Fruit fly (Drosophila melanogaster) whole organism, embryonic: ENCODE measurements around the gene CG14431.

Source experiments
- Aef1 ChIP-seq: fragments of 200-800 bp; sonication (Bioruptor generic); IDR thresholded peaks from 3 replicates; pipeline ENCODE4 v1.3.6; 2022; ENCODE audit warnings: missing biosample characterization, missing genetic modification characterization
- CG11085 ChIP-seq: fragments of 200-800 bp; sonication (Bioruptor generic); IDR thresholded peaks from 2 replicates; pipeline ENCODE4 v1.3.6; 2022; ENCODE audit warnings: missing biosample characterization, missing genetic modification characterization
- CG12769 ChIP-seq: fragments of 200-800 bp; sonication (Bioruptor generic); optimal IDR thresholded peaks from 2 replicates; lab custom pipeline; 2019; ENCODE audit warnings: missing biosample characterization, mild to moderate bottlenecking, missing genetic modification characterization, moderate library complexity
- CG14860 ChIP-seq: fragments of 200-800 bp; sonication (Bioruptor generic); IDR thresholded peaks from 3 replicates; pipeline ENCODE4 v1.3.6; 2022; ENCODE audit warnings: missing biosample characterization, missing genetic modification characterization; ENCODE audit not compliant: partially characterized antibody
- CG1832 ChIP-seq: fragments of 200-800 bp; sonication (Bioruptor generic); optimal IDR thresholded peaks from 2 replicates; lab custom pipeline; 2017; ENCODE audit warnings: missing biosample characterization, mild to moderate bottlenecking, missing genetic modification characterization, inconsistent platforms
- CG18599 ChIP-seq: fragments of 200-800 bp; sonication (Bioruptor generic); optimal IDR thresholded peaks from 3 replicates; lab custom pipeline; 2017; ENCODE audit warnings: missing biosample characterization, missing genetic modification characterization, mild to moderate bottlenecking, moderate library complexity, missing genetic modification reagents
- CG2199 ChIP-seq: fragments of 200-800 bp; sonication (Bioruptor generic); IDR thresholded peaks from 3 replicates; pipeline ENCODE4 v1.3.6; 2022; ENCODE audit warnings: missing biosample characterization, missing genetic modification characterization
- CG2678 ChIP-seq: fragments of 200-800 bp; sonication (Bioruptor generic); optimal IDR thresholded peaks from 3 replicates; lab custom pipeline; 2019; ENCODE audit warnings: missing biosample characterization, mild to moderate bottlenecking, missing genetic modification characterization, moderate library complexity
- CG3281 ChIP-seq: fragments of 200-800 bp; sonication (Bioruptor generic); optimal IDR thresholded peaks from 3 replicates; lab custom pipeline; 2017; ENCODE audit warnings: missing biosample characterization, mild to moderate bottlenecking, missing genetic modification characterization
- CG6654 ChIP-seq: fragments of 200-800 bp; sonication (Bioruptor generic); optimal IDR thresholded peaks from 2 replicates; lab custom pipeline; 2017; ENCODE audit warnings: missing biosample characterization, mild to moderate bottlenecking, missing genetic modification characterization
- CG6765 ChIP-seq: fragments of 200-800 bp; sonication (Bioruptor generic); optimal IDR thresholded peaks from 3 replicates; lab custom pipeline; 2017; ENCODE audit warnings: missing biosample characterization, mild to moderate bottlenecking, missing genetic modification characterization
- CG6813 ChIP-seq: fragments of 200-800 bp; sonication (Bioruptor generic); optimal IDR thresholded peaks from 2 replicates; lab custom pipeline; 2017; ENCODE audit warnings: missing biosample characterization, missing genetic modification characterization, mild to moderate bottlenecking, moderate library complexity, missing genetic modification reagents
- CG6854 ChIP-seq: fragments of 200-800 bp; sonication (Bioruptor generic); optimal IDR thresholded peaks from 3 replicates; lab custom pipeline; 2017; ENCODE audit warnings: missing biosample characterization, mild to moderate bottlenecking, missing genetic modification characterization
- CG8478 ChIP-seq: fragments of >200 bp; optimal IDR thresholded peaks from 2 replicates; lab custom pipeline; 2018
- CG8765 ChIP-seq: fragments of 200-800 bp; sonication (Bioruptor generic); IDR thresholded peaks from 2 replicates; pipeline ENCODE4 v1.3.6; 2022; ENCODE audit warnings: missing biosample characterization, missing genetic modification characterization
- CoRest ChIP-seq: fragments of 200-800 bp; sonication (Bioruptor generic); optimal IDR thresholded peaks from 3 replicates; lab custom pipeline; 2018; ENCODE audit warnings: missing biosample characterization, mild to moderate bottlenecking, missing genetic modification characterization, moderate library complexity
- E2f1 ChIP-seq: fragments of 200-800 bp; sonication (Bioruptor generic); IDR thresholded peaks from 2 replicates; pipeline ENCODE4 v1.3.6; 2022; ENCODE audit warnings: missing biosample characterization, missing genetic modification characterization
- E2f2 ChIP-seq: fragments of 200-800 bp; sonication (Bioruptor generic); IDR thresholded peaks from 2 replicates; pipeline ENCODE4 v1.3.6; 2022; ENCODE audit warnings: missing biosample characterization, missing genetic modification characterization
- Eip74EF ChIP-seq, 2 experiments: fragments of 200-800 bp in 1 of 2; fragments of >200 bp in 1 of 2; sonication (Bioruptor generic) in 1 of 2; optimal IDR thresholded peaks; 2 replicates each; lab custom pipeline; 2017 to 2019; ENCODE audit warnings: missing biosample characterization in 2 of 2, missing genetic modification characterization in 2 of 2, mild to moderate bottlenecking in 1 of 2, moderate library complexity in 1 of 2
- Hey ChIP-seq: fragments of 200-800 bp; sonication (Bioruptor generic); optimal IDR thresholded peaks from 3 replicates; lab custom pipeline; 2018; ENCODE audit warnings: missing biosample characterization, mild to moderate bottlenecking, missing genetic modification characterization
- HmgD ChIP-seq: fragments of 200-800 bp; sonication (Bioruptor generic); optimal IDR thresholded peaks from 3 replicates; lab custom pipeline; 2016; ENCODE audit warnings: missing biosample characterization, missing genetic modification characterization
- HmgZ ChIP-seq: fragments of 200-800 bp; sonication (Bioruptor generic); optimal IDR thresholded peaks from 2 replicates; lab custom pipeline; 2018; ENCODE audit warnings: missing biosample characterization, mild to moderate bottlenecking, missing genetic modification characterization
- Jarid2 ChIP-seq: fragments of 200-800 bp; sonication (Bioruptor generic); optimal IDR thresholded peaks from 3 replicates; lab custom pipeline; 2017; ENCODE audit warnings: mild to moderate bottlenecking, missing biosample characterization, missing genetic modification reagents, missing genetic modification characterization
- Mes4 ChIP-seq: fragments of 200-800 bp; sonication (Bioruptor generic); optimal IDR thresholded peaks from 2 replicates; lab custom pipeline; 2016; ENCODE audit warnings: missing biosample characterization, missing genetic modification characterization
- Nf-YB ChIP-seq: fragments of 200-800 bp; sonication (Bioruptor generic); optimal IDR thresholded peaks from 3 replicates; lab custom pipeline; 2019; ENCODE audit warnings: missing biosample characterization, mild to moderate bottlenecking, missing genetic modification characterization, moderate library complexity
- Opbp ChIP-seq: fragments of 200-800 bp; sonication (Bioruptor generic); IDR thresholded peaks from 3 replicates; pipeline ENCODE4 v1.3.6; 2022; ENCODE audit warnings: missing biosample characterization, missing genetic modification characterization; ENCODE audit not compliant: partially characterized antibody
- Pdp1 ChIP-seq, 2 experiments: fragments of 200-800 bp; sonication (Bioruptor generic); optimal IDR thresholded peaks; 3 replicates each; lab custom pipeline; 2016; ENCODE audit warnings: missing biosample characterization in 2 of 2, missing genetic modification characterization in 2 of 2, mild to moderate bottlenecking in 1 of 2, moderate library complexity in 1 of 2
- bsh ChIP-seq, 2 experiments: fragments of 200-800 bp; sonication (Bioruptor generic); optimal IDR thresholded peaks; 2 replicates each; lab custom pipeline; 2017 to 2018; ENCODE audit warnings: mild to moderate bottlenecking in 2 of 2, missing biosample characterization in 2 of 2, missing genetic modification characterization in 2 of 2, moderate library complexity in 1 of 2
- chif ChIP-seq, 2 experiments: fragments of 200-800 bp; sonication (Bioruptor generic); optimal IDR thresholded peaks; 3 replicates each; lab custom pipeline; 2016; ENCODE audit warnings: missing biosample characterization in 2 of 2, missing genetic modification characterization in 2 of 2
- chn ChIP-seq: fragments of 200-800 bp; sonication (Bioruptor generic); optimal IDR thresholded peaks from 2 replicates; lab custom pipeline; 2016; ENCODE audit warnings: missing biosample characterization, missing genetic modification characterization
- croc ChIP-seq: fragments of 200-800 bp; sonication (Bioruptor generic); conservative IDR thresholded peaks from 3 replicates; pipeline ENCODE4 v1.3.6; 2022; ENCODE audit warnings: missing biosample characterization, missing genetic modification characterization
- dati ChIP-seq: fragments of 200-800 bp; sonication (Bioruptor generic); IDR thresholded peaks from 2 replicates; pipeline ENCODE4 v1.3.6; 2022; ENCODE audit warnings: missing biosample characterization, missing genetic modification characterization
- gcm ChIP-seq: fragments of 200-800 bp; sonication (Bioruptor generic); optimal IDR thresholded peaks from 2 replicates; lab custom pipeline; 2019; ENCODE audit warnings: missing biosample characterization, mild to moderate bottlenecking, missing genetic modification characterization, moderate library complexity
- gsb-n ChIP-seq: fragments of 200-800 bp; sonication (Bioruptor generic); optimal IDR thresholded peaks from 3 replicates; lab custom pipeline; 2018; ENCODE audit warnings: missing biosample characterization, mild to moderate bottlenecking, missing genetic modification characterization
- hbn ChIP-seq: fragments of 200-800 bp; sonication (Bioruptor generic); IDR thresholded peaks from 2 replicates; pipeline ENCODE4 v1.3.6; 2022; ENCODE audit warnings: missing biosample characterization, missing genetic modification characterization; ENCODE audit not compliant: partially characterized antibody
- jing ChIP-seq: fragments of 200-800 bp; sonication (Bioruptor generic); optimal IDR thresholded peaks from 2 replicates; lab custom pipeline; 2018; ENCODE audit warnings: missing biosample characterization, mild to moderate bottlenecking, missing genetic modification characterization
- kni ChIP-seq: fragments of 200-800 bp; sonication (Bioruptor generic); optimal IDR thresholded peaks from 3 replicates; lab custom pipeline; 2017; ENCODE audit warnings: mild to moderate bottlenecking, missing biosample characterization, missing genetic modification reagents, missing genetic modification characterization
- knrl ChIP-seq: fragments of 200-800 bp; sonication (Bioruptor generic); IDR thresholded peaks from 3 replicates; pipeline ENCODE4 v1.3.6; 2022; ENCODE audit warnings: missing biosample characterization, missing genetic modification characterization; ENCODE audit not compliant: partially characterized antibody
- lov ChIP-seq, 2 experiments: fragments of 200-800 bp in 1 of 2; fragments of >200 bp in 1 of 2; sonication (Bioruptor generic) in 1 of 2; IDR thresholded peaks in 1 of 2; optimal IDR thresholded peaks in 1 of 2; 2 replicates in 1 of 2; 3 replicates in 1 of 2; pipeline versions ENCODE4 v1.3.6 to Lab custom; 2017 to 2022; ENCODE audit warnings: missing biosample characterization in 1 of 2, missing genetic modification characterization in 1 of 2
- luna ChIP-seq: fragments of 200-800 bp; sonication (Bioruptor generic); optimal IDR thresholded peaks from 2 replicates; lab custom pipeline; 2016; ENCODE audit warnings: missing biosample characterization, missing genetic modification characterization
- oc ChIP-seq: fragments of 200-800 bp; sonication (Bioruptor generic); optimal IDR thresholded peaks from 2 replicates; lab custom pipeline; 2018; ENCODE audit warnings: missing biosample characterization, mild to moderate bottlenecking, missing genetic modification characterization, moderate library complexity
- prd ChIP-seq, 3 experiments: fragments of >200 bp in 2 of 3; fragments of 200-800 bp in 1 of 3; sonication (Bioruptor generic) in 1 of 3; optimal IDR thresholded peaks in 2 of 3; IDR thresholded peaks in 1 of 3; 2 replicates in 2 of 3; 3 replicates in 1 of 3; pipeline versions ENCODE4 v1.3.6 to Lab custom; 2017 to 2022; ENCODE audit warnings: missing biosample characterization in 1 of 3, missing genetic modification characterization in 1 of 3
- sima ChIP-seq: fragments of 200-800 bp; sonication (Bioruptor generic); optimal IDR thresholded peaks from 2 replicates; lab custom pipeline; 2016; ENCODE audit warnings: missing biosample characterization, missing genetic modification characterization
- sisA ChIP-seq: fragments of 200-800 bp; sonication (Bioruptor generic); IDR thresholded peaks from 2 replicates; pipeline ENCODE4 v1.3.6; 2022; ENCODE audit warnings: missing biosample characterization, missing genetic modification characterization
- slp2 ChIP-seq: fragments of 200-800 bp; sonication (Bioruptor generic); optimal IDR thresholded peaks from 2 replicates; lab custom pipeline; 2016; ENCODE audit warnings: missing biosample characterization, missing genetic modification characterization
- wek ChIP-seq: fragments of 200-800 bp; sonication (Bioruptor generic); optimal IDR thresholded peaks from 3 replicates; lab custom pipeline; 2018; ENCODE audit warnings: missing biosample characterization, mild to moderate bottlenecking, missing genetic modification characterization, moderate library complexity
- zen2 ChIP-seq: fragments of 200-800 bp; sonication (Bioruptor generic); IDR thresholded peaks from 3 replicates; pipeline ENCODE4 v1.3.6; 2022; ENCODE audit warnings: missing biosample characterization, missing genetic modification characterization; ENCODE audit not compliant: partially characterized antibody
- zf30C ChIP-seq: fragments of 200-800 bp; sonication (Bioruptor generic); optimal IDR thresholded peaks from 3 replicates; lab custom pipeline; 2018; ENCODE audit warnings: missing biosample characterization, mild to moderate bottlenecking, missing genetic modification characterization

Gene CG14431

DNA sequence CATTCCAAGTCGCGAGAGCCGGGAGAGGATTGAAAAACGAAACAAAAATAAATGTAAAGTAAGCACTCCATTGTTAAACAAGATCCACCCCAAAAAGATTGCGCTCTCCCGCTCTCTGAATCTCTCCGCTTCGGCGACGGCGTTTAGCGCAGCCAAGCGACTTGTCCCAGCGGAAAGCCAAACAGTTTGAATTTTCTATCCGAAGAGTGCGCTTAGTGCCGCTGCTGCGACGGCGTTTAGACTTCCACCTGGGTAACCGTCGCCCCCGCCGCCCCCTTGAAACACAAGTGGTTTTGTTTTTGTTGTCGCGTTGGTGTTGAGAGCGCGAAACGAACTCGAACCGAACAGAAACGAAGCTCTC, 90.4 kb downstream of the CG14431 start, which contains the start of gene Inx2 (continued):
- TF ChIP-seq CG8765 (GFP tag; lab: Robert Waterston, UW), result no peak
- no peak for TF ChIP-seq CG14860
- TF ChIP-seq oc (tag; lab: Kevin White, UChicago), result peak; percentile 59
- 0 out of 3 replicates have a peak, but pooled peaks have one; percentile 41 for TF ChIP-seq knrl
- no peak for TF ChIP-seq zf30C (GFP tag; lab: Kevin White, UChicago)
- peak; percentile 11 for TF ChIP-seq Nf-YB (GFP tag; lab: Kevin White, UChicago)
- TF ChIP-seq zen2, result peak; percentile 71; the same call in 2 of the 3 replicates
- TF ChIP-seq Eip74EF (GFP tag; optimal IDR thresholded peaks at IDR 0.05; lab: Kevin White, UChicago), result no peak
- peak; percentile 79 for TF ChIP-seq CG2199
- peak; percentile 38 for TF ChIP-seq CG3281 (GFP tag; lab: Kevin White, UChicago)
- TF ChIP-seq kni (GFP tag; lab: Kevin White, UChicago), result peak; percentile 65
- no peak for TF ChIP-seq slp2 (GFP tag; lab: Kevin White, UChicago)
- no peak for TF ChIP-seq sisA (GFP tag; lab: Robert Waterston, UW)
- TF ChIP-seq Pdp1 (GFP tag; optimal IDR thresholded peaks at IDR 0.05; lab: Kevin White, UChicago), result peak in 1 of 2 experiments; percentile 37
- TF ChIP-seq Jarid2 (GFP tag; lab: Kevin White, UChicago), result peak; percentile 99
- peak; percentile 64; the same call in 1 of the 3 replicates for TF ChIP-seq Opbp (GFP tag; lab: Robert Waterston, UW)
- TF ChIP-seq CG6654, result no peak
- TF ChIP-seq lov (optimal IDR thresholded peaks at IDR 0.05; lab: Kevin White, UChicago), result no peak
- no peak for TF ChIP-seq lov (GFP tag; IDR thresholded peaks at IDR 0.05; lab: Robert Waterston, UW)
- TF ChIP-seq E2f1 (GFP tag; lab: Robert Waterston, UW), result no peak
- TF ChIP-seq croc, result no peak
- TF ChIP-seq CG8478 (lab: Kevin White, UChicago), result no peak
- TF ChIP-seq CG11085 (GFP tag; lab: Robert Waterston, UW), result no peak
- TF ChIP-seq jing (GFP tag; lab: Kevin White, UChicago), result no peak
- TF ChIP-seq CG6765, result no peak
- no peak for TF ChIP-seq dati (GFP tag; lab: Robert Waterston, UW)
- no peak for TF ChIP-seq luna
- TF ChIP-seq hbn (GFP tag; lab: Robert Waterston, UW), result 0 out of 2 replicates have a peak, but pooled peaks have one; percentile 16
- peak; percentile 49 for TF ChIP-seq wek (GFP tag; lab: Kevin White, UChicago)
- peak; percentile 73 for TF ChIP-seq HmgD (GFP tag; lab: Kevin White, UChicago)
- TF ChIP-seq CG12769 (tag; lab: Kevin White, UChicago), result peak; percentile 83
- peak; percentile 74 for TF ChIP-seq Aef1 (GFP tag; lab: Robert Waterston, UW)
- no peak for TF ChIP-seq CG6854
- no peak for TF ChIP-seq CG1832
- TF ChIP-seq CG18599 (GFP tag; lab: Kevin White, UChicago), result peak; percentile 48
- no peak for TF ChIP-seq CG2678 (tag; lab: Kevin White, UChicago)
- TF ChIP-seq CoRest, result no peak
- peak; percentile 74 for TF ChIP-seq HmgZ (tag; lab: Kevin White, UChicago)
- peak in 1 of 2 experiments; percentile 21 for TF ChIP-seq bsh (GFP tag; optimal IDR thresholded peaks at IDR 0.05; lab: Kevin White, UChicago)
- TF ChIP-seq chif (GFP tag; optimal IDR thresholded peaks at IDR 0.05; lab: Kevin White, UChicago), result no peak
- TF ChIP-seq CG6813 (GFP tag; lab: Kevin White, UChicago), result peak; percentile 14
- no peak for TF ChIP-seq prd (optimal IDR thresholded peaks at IDR 0.05; lab: Kevin White, UChicago)
- TF ChIP-seq prd (GFP tag; IDR thresholded peaks at IDR 0.05; lab: Robert Waterston, UW), result 0 out of 3 replicates have a peak, but pooled peaks have one; percentile 22
- TF ChIP-seq Hey (tag; lab: Kevin White, UChicago), result peak; percentile 66
- peak; percentile 28 for TF ChIP-seq chn
- no peak for TF ChIP-seq sima
- peak; percentile 31; the same call in 1 of the 2 replicates for TF ChIP-seq E2f2 (GFP tag; lab: Robert Waterston, UW)
- TF ChIP-seq Mes4 (GFP tag; lab: Kevin White, UChicago), result peak; percentile 1
- peak; percentile 10 for TF ChIP-seq gsb-n (tag; lab: Kevin White, UChicago)
- peak; percentile 6 for TF ChIP-seq gcm (GFP tag; lab: Kevin White, UChicago)
